Worm (Caenorhabditis elegans): ENCODE measurements around the gene str-4.

ce11 chrV:13327463-13327862, 12.1 kb downstream of the str-4 start, which contains the start of gene str-37:
- TF ChIP-seq B0310.2 (tag; optimal IDR thresholded peaks at IDR 0.05) (no peak), tbx-37 (GFP tag; conservative IDR thresholded peaks at IDR 0.05) (no peak), tra-4 (tag; optimal IDR thresholded peaks at IDR 0.05) (no peak), pes-1 (GFP tag; IDR thresholded peaks at IDR 0.05) (no peak), ama-1 (optimal IDR thresholded peaks at IDR 0.05) (no peak), hmbx-1 (tag; optimal IDR thresholded peaks at IDR 0.05) (no peak), ceh-13 (GFP tag; optimal IDR thresholded peaks at IDR 0.05) (no peak), flt-1 (GFP tag; IDR thresholded peaks at IDR 0.05) (no peak), hmg-4 (GFP tag; optimal IDR thresholded peaks at IDR 0.05) (no peak), scrt-1 (GFP tag; IDR thresholded peaks at IDR 0.05) (no peak), hnd-1 (tag; optimal IDR thresholded peaks at IDR 0.05) (no peak), ceh-36 (tag; optimal IDR thresholded peaks at IDR 0.05) (no peak), ets-7 (tag; optimal IDR thresholded peaks at IDR 0.05) (no peak)

Data from whole organism, early embryonic.